Fruit fly (Drosophila melanogaster): ENCODE results near the gene CG14232.

DNA sequence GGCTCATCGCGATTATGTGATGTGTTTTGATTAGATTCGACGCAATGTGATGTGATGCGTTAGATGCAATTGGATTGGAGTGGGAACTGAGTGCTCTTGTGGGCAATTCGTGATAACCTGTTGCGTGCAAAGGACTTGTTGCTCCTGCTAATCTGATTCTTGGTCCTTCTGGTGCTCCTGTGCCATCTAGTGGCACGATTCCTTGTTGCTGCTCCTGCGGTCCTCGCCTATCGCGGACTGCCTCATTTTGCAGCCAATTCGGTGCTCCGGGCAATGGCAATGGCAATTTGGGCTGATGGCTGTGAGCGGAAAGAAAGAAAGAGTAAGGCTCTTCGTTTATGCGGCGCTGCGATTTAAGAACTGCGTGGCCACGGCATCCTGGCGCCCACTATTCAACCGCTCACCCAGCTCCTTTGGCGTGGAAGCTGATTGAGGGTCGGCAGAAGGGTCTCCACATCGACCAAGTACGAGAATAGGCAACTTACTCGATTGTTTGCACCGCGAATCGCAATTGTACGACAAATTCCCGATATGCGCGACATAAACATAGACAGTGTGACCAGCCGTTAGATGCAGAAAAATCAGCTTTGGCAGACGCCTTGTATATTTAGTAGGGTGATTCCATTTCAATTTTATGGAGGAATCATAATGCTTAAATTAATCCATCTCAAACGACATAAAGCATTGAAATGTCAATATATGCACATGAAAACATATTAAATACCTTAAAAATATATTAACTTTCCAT lies 10.9 kb downstream of the CG14232 start, which contains the start of gene Mer:
- TF ChIP-seq CTCF (optimal IDR thresholded peaks at IDR 0.05), result no peak
- TF ChIP-seq CG8478 (optimal IDR thresholded peaks at IDR 0.05), result no peak

All from S2 (cell line).